Worm (Caenorhabditis elegans): Measurements from ENCODE around the gene best-5.

ce11 chrIII:9690044-9690443 is at the start of gene best-5:
- TF ChIP-seq ces-1 (GFP tag; optimal IDR thresholded peaks at IDR 0.05) (no peak), lsy-2 (tag; optimal IDR thresholded peaks at IDR 0.05) (no peak), mdl-1 (tag; optimal IDR thresholded peaks at IDR 0.05) (no peak), nhr-85 (tag) (no peak)

Measured in whole organism, L1 larva.